Worm (Caenorhabditis elegans): ENCODE results near the gene taf-8.
A peak's percentile ranks its signal among the peaks of the same experiment; 100 is the strongest.

Gene taf-8

DNA sequence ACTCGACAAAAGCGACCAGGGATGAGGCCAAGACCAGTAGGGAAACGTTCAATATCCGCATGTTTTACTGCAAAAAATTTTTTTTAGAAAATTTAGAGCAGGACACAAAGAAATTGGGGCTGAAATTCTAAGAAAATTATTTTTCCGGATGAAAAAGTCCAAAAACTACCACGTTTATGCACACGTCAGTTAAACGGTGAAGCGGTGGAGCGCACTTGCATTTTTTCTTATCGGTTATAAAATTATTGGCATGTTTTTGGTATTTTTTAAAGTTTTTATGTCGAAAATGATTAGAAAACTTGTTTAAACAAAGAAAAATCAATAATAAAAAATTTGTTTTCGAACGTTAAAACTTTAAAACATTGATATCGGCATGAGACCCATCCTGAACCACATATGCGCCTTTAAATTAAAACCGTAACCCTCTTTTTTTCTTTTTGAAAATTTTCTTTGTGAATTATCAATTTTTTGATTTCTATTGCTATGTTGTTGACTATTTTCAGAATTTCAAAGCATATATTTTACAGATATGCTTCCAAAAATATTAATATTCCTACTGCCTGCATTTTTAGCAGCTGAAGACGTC, 44.9 kb upstream of the taf-8 start, which contains the start of the genes dnj-20 and ZK1307.8:
TSS of gene dnj-20 (minus strand) at position 67 of the 586 bp plus-strand sequence.
TSS of gene ZK1307.8 (plus strand) at position 504 of the 586 bp plus-strand sequence.
- TF ChIP-seq sptf-1 (tag; optimal IDR thresholded peaks at IDR 0.05) = no peak
- TF ChIP-seq mep-1 (tag; optimal IDR thresholded peaks at IDR 0.05) = peak; percentile 8
- no peak for TF ChIP-seq cnd-1 (tag; optimal IDR thresholded peaks at IDR 0.05)
- TF ChIP-seq ces-1 (GFP tag; optimal IDR thresholded peaks at IDR 0.05) = peak; percentile 10

DNA sequence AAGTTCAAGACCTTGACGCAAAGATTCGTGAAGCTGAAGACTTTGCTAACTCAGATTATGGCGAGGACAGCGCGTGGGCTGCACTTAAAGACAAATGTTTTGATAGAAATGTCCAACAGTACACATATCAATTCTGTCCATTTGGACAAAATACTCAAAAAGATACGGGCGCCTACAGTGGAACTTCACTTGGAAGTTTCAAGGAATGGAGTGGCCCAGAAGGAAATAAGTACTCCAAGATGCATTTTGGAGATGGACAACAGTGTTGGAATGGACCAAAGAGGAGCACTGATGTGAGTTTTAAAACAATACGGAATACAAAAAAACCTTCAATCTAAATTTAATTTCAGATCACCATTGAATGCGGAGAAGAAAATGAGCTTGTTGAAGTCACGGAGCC, 43.2 kb upstream of the taf-8 start:
- no peak for TF ChIP-seq sptf-1 (tag; optimal IDR thresholded peaks at IDR 0.05)

DNA sequence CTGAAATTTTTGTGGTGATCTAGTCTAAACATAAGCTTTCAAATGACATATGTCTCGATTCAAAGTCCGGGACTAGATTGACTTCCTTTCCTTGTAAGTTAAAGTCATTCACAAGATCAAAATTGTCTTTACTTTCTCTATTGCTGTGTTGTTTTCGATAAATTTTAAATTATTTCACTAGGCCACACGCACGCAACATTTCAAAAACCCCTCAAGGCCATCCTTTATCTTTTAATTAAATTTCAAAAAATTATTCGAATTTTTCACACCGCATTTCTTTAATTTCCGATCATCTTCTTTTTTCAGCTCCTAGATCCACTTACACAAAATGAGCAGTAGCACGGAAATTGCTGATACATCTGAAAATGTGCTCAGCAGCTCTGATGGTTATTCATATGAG, 32.8 kb upstream of the taf-8 start, which contains the start of gene ZK1307.7:
TSS of gene ZK1307.7 (plus strand) at position 301 of the 400 bp plus-strand sequence.
- TF ChIP-seq flh-1 (GFP tag; optimal IDR thresholded peaks at IDR 0.05) = no peak
- TF ChIP-seq drap-1 (GFP tag; optimal IDR thresholded peaks at IDR 0.05) = no peak
- TF ChIP-seq mab-5 (tag; optimal IDR thresholded peaks at IDR 0.05) = no peak
- no peak for TF ChIP-seq ham-2 (GFP tag; optimal IDR thresholded peaks at IDR 0.05)
- no peak for TF ChIP-seq ceh-83 (GFP tag; optimal IDR thresholded peaks at IDR 0.05)
- TF ChIP-seq nhr-28 (tag; optimal IDR thresholded peaks at IDR 0.05) = no peak
- no peak for TF ChIP-seq unc-62 (GFP tag; optimal IDR thresholded peaks at IDR 0.05)
- TF ChIP-seq bed-3 (GFP tag; optimal IDR thresholded peaks at IDR 0.05) = no peak
- TF ChIP-seq mls-2 (tag; optimal IDR thresholded peaks at IDR 0.05) = no peak
- TF ChIP-seq elt-1 (tag; optimal IDR thresholded peaks at IDR 0.05; ENCODE audit: borderline replicate concordance, insufficient read depth) = no peak
- no peak for TF ChIP-seq mep-1 (tag; optimal IDR thresholded peaks at IDR 0.05)
- TF ChIP-seq ces-1 (GFP tag; optimal IDR thresholded peaks at IDR 0.05) = no peak
- no peak for TF ChIP-seq lsy-2 (tag; optimal IDR thresholded peaks at IDR 0.05)
- TF ChIP-seq pha-4 (tag; optimal IDR thresholded peaks at IDR 0.05) = no peak
- no peak for TF ChIP-seq nhr-2 (tag; optimal IDR thresholded peaks at IDR 0.05)

DNA sequence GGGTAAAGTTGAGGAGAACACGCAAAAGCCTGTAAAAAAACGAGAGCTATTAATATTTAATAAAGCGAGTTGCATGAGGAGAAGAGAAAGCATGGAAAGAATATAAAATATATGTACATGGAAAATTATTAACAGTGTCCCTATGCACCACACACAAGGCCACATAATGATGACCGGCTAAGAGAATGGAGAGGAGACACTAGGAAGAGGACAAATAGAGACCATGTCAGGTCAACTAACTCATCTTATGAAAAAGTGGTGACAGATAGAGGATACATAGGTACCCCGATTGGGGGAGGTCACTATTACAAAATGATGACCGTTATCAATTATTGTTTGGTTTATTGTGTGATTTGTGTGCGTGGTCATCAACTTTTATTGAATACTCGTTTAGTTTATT, 24.7 kb upstream of the taf-8 start, which contains the start of gene fzr-1:
TSS of gene fzr-1 (minus strand) at position 29 of the 400 bp plus-strand sequence.
- TF ChIP-seq cnd-1 (tag; optimal IDR thresholded peaks at IDR 0.05) (no peak), nhr-2 (tag; optimal IDR thresholded peaks at IDR 0.05) (peak; percentile 94), sem-2 (GFP tag; optimal IDR thresholded peaks at IDR 0.05) (no peak), drap-1 (GFP tag; optimal IDR thresholded peaks at IDR 0.05) (no peak), zip-8 (tag; optimal IDR thresholded peaks at IDR 0.05) (no peak)

DNA sequence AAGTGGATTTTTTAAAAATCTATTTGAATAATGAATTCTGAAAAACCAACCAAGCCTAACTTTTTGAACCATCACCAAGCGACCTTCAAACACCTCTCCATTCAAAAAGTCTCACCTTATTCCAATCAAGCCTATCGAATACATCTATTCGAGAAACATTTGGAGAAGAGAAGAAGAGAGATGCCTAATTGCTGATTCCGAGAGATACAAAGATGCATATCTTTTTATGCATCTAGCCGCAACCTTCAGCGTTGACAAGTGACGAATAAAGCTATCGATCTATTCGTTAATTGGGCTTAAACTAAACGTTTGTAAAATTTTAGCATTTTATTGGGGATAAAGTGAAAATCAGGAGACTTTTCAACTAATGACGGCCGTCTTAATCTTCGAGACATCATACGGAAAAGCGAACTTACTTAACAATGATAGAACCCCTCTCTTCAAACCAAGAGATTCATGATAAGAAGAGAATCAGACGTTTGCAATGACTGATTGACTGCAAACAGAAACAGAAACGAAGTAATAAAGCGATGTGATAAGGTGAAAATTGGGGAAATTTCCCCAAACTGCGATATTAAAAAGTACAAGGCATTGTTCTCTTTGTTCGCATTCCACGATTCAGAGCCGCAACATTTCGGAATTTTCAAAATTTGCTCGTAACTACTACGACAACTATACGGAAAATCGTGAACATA, 24.0 kb upstream of the taf-8 start:
- peak; percentile 87 for TF ChIP-seq unc-62 (GFP tag; optimal IDR thresholded peaks at IDR 0.05)
- peak; percentile 95 for TF ChIP-seq elt-1 (tag; optimal IDR thresholded peaks at IDR 0.05; ENCODE audit: borderline replicate concordance, insufficient read depth)
- TF ChIP-seq ham-2 (GFP tag; optimal IDR thresholded peaks at IDR 0.05) = peak; percentile 87
- no peak for TF ChIP-seq ceh-83 (GFP tag; optimal IDR thresholded peaks at IDR 0.05)

DNA sequence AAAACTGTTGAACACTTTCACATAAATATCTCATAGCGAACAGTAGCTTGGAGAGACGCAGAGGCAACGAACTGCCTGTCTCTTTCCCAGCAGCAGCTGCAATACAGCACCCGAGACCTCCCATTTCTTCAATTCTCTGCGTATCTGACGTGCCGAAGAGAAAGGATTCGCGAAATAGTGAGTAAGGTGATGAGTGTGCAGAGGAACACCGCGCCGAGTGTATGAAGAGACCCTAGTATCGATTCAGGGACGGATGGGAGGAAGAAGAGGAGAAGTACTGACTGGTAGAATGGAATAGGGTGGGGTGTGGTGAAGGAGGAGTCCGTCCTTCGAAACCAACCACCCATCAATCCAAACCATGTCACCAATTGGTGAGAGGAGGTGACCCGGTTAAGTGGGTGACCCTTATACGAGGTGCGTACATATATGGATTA, 23.0 kb upstream of the taf-8 start:
- peak; percentile 14 for TF ChIP-seq nhr-237 (tag; optimal IDR thresholded peaks at IDR 0.05)
- peak; percentile 76 for TF ChIP-seq unc-62 (GFP tag; optimal IDR thresholded peaks at IDR 0.05)
- TF ChIP-seq unc-39 (tag; optimal IDR thresholded peaks at IDR 0.05) = no peak
- peak; percentile 68 for TF ChIP-seq sptf-1 (tag; optimal IDR thresholded peaks at IDR 0.05)
- TF ChIP-seq elt-3 (tag; optimal IDR thresholded peaks at IDR 0.05) = no peak
- TF ChIP-seq drap-1 (GFP tag; optimal IDR thresholded peaks at IDR 0.05) = peak; percentile 47
- peak; percentile 87 for TF ChIP-seq nhr-2 (tag; optimal IDR thresholded peaks at IDR 0.05)
- peak; percentile 40 for TF ChIP-seq cnd-1 (tag; optimal IDR thresholded peaks at IDR 0.05)
- no peak for TF ChIP-seq M03D4.4 (tag; optimal IDR thresholded peaks at IDR 0.05)
- TF ChIP-seq nhr-12 (tag; optimal IDR thresholded peaks at IDR 0.05) = no peak
- no peak for TF ChIP-seq zip-8 (tag; optimal IDR thresholded peaks at IDR 0.05)
- peak; percentile 70 for TF ChIP-seq ces-1 (GFP tag; optimal IDR thresholded peaks at IDR 0.05)
- TF ChIP-seq ceh-39 (tag; optimal IDR thresholded peaks at IDR 0.05) = peak; percentile 75
- peak; percentile 94 for TF ChIP-seq hlh-1 (tag; optimal IDR thresholded peaks at IDR 0.05)
- peak; percentile 46 for TF ChIP-seq lin-32 (GFP tag; optimal IDR thresholded peaks at IDR 0.05)
- TF ChIP-seq mls-2 (tag; optimal IDR thresholded peaks at IDR 0.05) = peak; percentile 76
- TF ChIP-seq ham-2 (GFP tag; optimal IDR thresholded peaks at IDR 0.05) = peak; percentile 90
- TF ChIP-seq lin-13 (tag; optimal IDR thresholded peaks at IDR 0.05) = peak; percentile 61
- peak; percentile 22 for TF ChIP-seq unc-120 (tag; optimal IDR thresholded peaks at IDR 0.05; ENCODE audit: poor library complexity, severe bottlenecking)
- TF ChIP-seq tbx-8 (GFP tag; optimal IDR thresholded peaks at IDR 0.05) = peak; percentile 2
- peak; percentile 91 for TF ChIP-seq mep-1 (tag; optimal IDR thresholded peaks at IDR 0.05)
- TF ChIP-seq blmp-1 (tag; optimal IDR thresholded peaks at IDR 0.05) = peak; percentile 68
- TF ChIP-seq ceh-43 (GFP tag; optimal IDR thresholded peaks at IDR 0.05) = no peak
- peak; percentile 41 for TF ChIP-seq pha-4 (tag; optimal IDR thresholded peaks at IDR 0.05)
- TF ChIP-seq mab-5 (tag; optimal IDR thresholded peaks at IDR 0.05) = no peak
- TF ChIP-seq lsy-2 (tag; optimal IDR thresholded peaks at IDR 0.05) = no peak
